Fruit fly (Drosophila melanogaster) whole organism, embryonic: Measurements from ENCODE around the gene CG10035.

Experiments
- ATbp ChIP-seq: fragments of 200-800 bp; sonication (Bioruptor generic); optimal IDR thresholded peaks from 2 replicates; lab custom pipeline; 2017; ENCODE audit warnings: missing biosample characterization, mild to moderate bottlenecking, missing genetic modification characterization, missing genetic modification reagents
- B-H2 ChIP-seq: fragments of 200-800 bp; sonication (Bioruptor generic); optimal IDR thresholded peaks from 2 replicates; lab custom pipeline; 2018; ENCODE audit warnings: missing biosample characterization, mild to moderate bottlenecking, missing genetic modification characterization
- BEAF-32 ChIP-seq: fragments of 200-800 bp; sonication (Bioruptor generic); optimal IDR thresholded peaks from 3 replicates; lab custom pipeline; 2017; ENCODE audit warnings: missing biosample characterization, missing genetic modification characterization, mild to moderate bottlenecking, moderate library complexity, missing genetic modification reagents
- Bgb ChIP-seq: fragments of 200-800 bp; sonication (Bioruptor generic); IDR thresholded peaks from 2 replicates; pipeline ENCODE4 v1.3.6; 2022; ENCODE audit warnings: missing biosample characterization, missing genetic modification characterization; ENCODE audit not compliant: partially characterized antibody
- CG1024 ChIP-seq: fragments of 200-800 bp; sonication (Bioruptor generic); IDR thresholded peaks from 2 replicates; pipeline ENCODE4 v1.3.6; 2022; ENCODE audit warnings: missing biosample characterization, missing genetic modification characterization
- CG1233 ChIP-seq: fragments of 200-800 bp; sonication (Bioruptor generic); optimal IDR thresholded peaks from 4 replicates; lab custom pipeline; 2018; ENCODE audit warnings: missing biosample characterization, mild to moderate bottlenecking, missing genetic modification characterization
- CG13894 ChIP-seq: fragments of 200-800 bp; sonication (Bioruptor generic); optimal IDR thresholded peaks from 3 replicates; lab custom pipeline; 2018; ENCODE audit warnings: missing biosample characterization, mild to moderate bottlenecking, missing genetic modification characterization, moderate library complexity
- CG14667 ChIP-seq: fragments of 200-800 bp; sonication (Bioruptor generic); IDR thresholded peaks from 2 replicates; pipeline ENCODE4 v1.3.6; 2022; ENCODE audit warnings: missing biosample characterization, missing genetic modification characterization
- CG15269 ChIP-seq: fragments of 200-800 bp; sonication (Bioruptor generic); optimal IDR thresholded peaks from 2 replicates; lab custom pipeline; 2018; ENCODE audit warnings: missing biosample characterization, mild to moderate bottlenecking, missing genetic modification characterization, moderate library complexity
- CG15601 ChIP-seq: fragments of 200-800 bp; sonication (Bioruptor generic); optimal IDR thresholded peaks from 3 replicates; lab custom pipeline; 2019; ENCODE audit warnings: missing biosample characterization, mild to moderate bottlenecking, missing genetic modification characterization, moderate library complexity
- CG17186 ChIP-seq: fragments of 200-800 bp; sonication (Bioruptor generic); optimal IDR thresholded peaks from 3 replicates; lab custom pipeline; 2017; ENCODE audit warnings: missing biosample characterization, missing genetic modification reagents, missing genetic modification characterization
- CG33557 ChIP-seq: fragments of 200-800 bp; sonication (Bioruptor generic); optimal IDR thresholded peaks from 2 replicates; lab custom pipeline; 2019; ENCODE audit warnings: missing biosample characterization, mild to moderate bottlenecking, missing genetic modification characterization, moderate library complexity
- CG43689 ChIP-seq: fragments of 200-800 bp; sonication (Bioruptor generic); IDR thresholded peaks from 2 replicates; pipeline ENCODE4 v1.3.6; 2022; ENCODE audit warnings: missing biosample characterization, missing genetic modification characterization
- CG4854 ChIP-seq: fragments of 200-800 bp; sonication (Bioruptor generic); optimal IDR thresholded peaks from 2 replicates; lab custom pipeline; 2016; ENCODE audit warnings: missing biosample characterization, missing genetic modification characterization, inconsistent platforms
- CG5953 ChIP-seq: fragments of 200-800 bp; sonication (Bioruptor generic); IDR thresholded peaks from 2 replicates; pipeline ENCODE4 v1.3.6; 2022; ENCODE audit warnings: missing biosample characterization, missing genetic modification characterization
- CG7271 ChIP-seq: fragments of 200-800 bp; sonication (Bioruptor generic); optimal IDR thresholded peaks from 2 replicates; lab custom pipeline; 2018; ENCODE audit warnings: missing biosample characterization, mild to moderate bottlenecking, missing genetic modification characterization, moderate library complexity
- CG7839 ChIP-seq: fragments of 200-800 bp; sonication (Bioruptor generic); optimal IDR thresholded peaks from 3 replicates; lab custom pipeline; 2018; ENCODE audit warnings: missing biosample characterization, mild to moderate bottlenecking, missing genetic modification characterization, moderate library complexity
- CG8359 ChIP-seq: fragments of 200-800 bp; sonication (Bioruptor generic); optimal IDR thresholded peaks from 2 replicates; lab custom pipeline; 2017; ENCODE audit warnings: missing biosample characterization, mild to moderate bottlenecking, missing genetic modification characterization, borderline replicate concordance
- CG8478 ChIP-seq: fragments of >200 bp; optimal IDR thresholded peaks from 2 replicates; lab custom pipeline; 2018
- Deaf1 ChIP-seq: fragments of 200-800 bp; optimal IDR thresholded peaks from 3 replicates; lab custom pipeline; 2019; ENCODE audit warnings: missing biosample characterization, mild to moderate bottlenecking, missing genetic modification characterization, moderate library complexity
- Eip74EF ChIP-seq, 2 experiments: fragments of 200-800 bp in 1 of 2; fragments of >200 bp in 1 of 2; sonication (Bioruptor generic) in 1 of 2; optimal IDR thresholded peaks; 2 replicates each; lab custom pipeline; 2017 to 2019; ENCODE audit warnings: missing biosample characterization in 2 of 2, missing genetic modification characterization in 2 of 2, mild to moderate bottlenecking in 1 of 2, moderate library complexity in 1 of 2
- HLH3B ChIP-seq: fragments of 200-800 bp; sonication (Bioruptor generic); IDR thresholded peaks from 2 replicates; pipeline ENCODE4 v1.3.6; 2022; ENCODE audit warnings: missing biosample characterization, missing genetic modification characterization
- HmgD ChIP-seq: fragments of 200-800 bp; sonication (Bioruptor generic); optimal IDR thresholded peaks from 3 replicates; lab custom pipeline; 2016; ENCODE audit warnings: missing biosample characterization, missing genetic modification characterization
- NFAT ChIP-seq: fragments of 200-800 bp; sonication (Bioruptor generic); IDR thresholded peaks from 2 replicates; pipeline ENCODE4 v1.3.6; 2022; ENCODE audit warnings: missing biosample characterization, missing genetic modification characterization
- Ssrp ChIP-seq: fragments of 200-800 bp; sonication (Bioruptor generic); optimal IDR thresholded peaks from 2 replicates; lab custom pipeline; 2018; ENCODE audit warnings: missing biosample characterization, mild to moderate bottlenecking, missing genetic modification characterization, moderate library complexity
- Stat92E ChIP-seq, 3 experiments: fragments of >200 bp in 2 of 3; fragments of 200-800 bp in 1 of 3; sonication (Bioruptor generic) in 1 of 3; optimal IDR thresholded peaks; 2 replicates each; lab custom pipeline; 2017 to 2019; ENCODE audit warnings: missing biosample characterization in 3 of 3, missing genetic modification characterization in 3 of 3, mild to moderate bottlenecking in 1 of 3, moderate library complexity in 1 of 3
- ac ChIP-seq: fragments of 200-800 bp; sonication (Bioruptor generic); optimal IDR thresholded peaks from 3 replicates; lab custom pipeline; 2017; ENCODE audit warnings: missing biosample characterization, mild to moderate bottlenecking, missing genetic modification characterization
- ato ChIP-seq: fragments of 200-800 bp; sonication (Bioruptor generic); IDR thresholded peaks from 2 replicates; pipeline ENCODE4 v1.3.6; 2022; ENCODE audit warnings: missing biosample characterization, missing genetic modification characterization; ENCODE audit not compliant: partially characterized antibody
- bowl ChIP-seq: fragments of 200-800 bp; sonication (Bioruptor generic); IDR thresholded peaks from 2 replicates; pipeline ENCODE4 v1.3.6; 2022; ENCODE audit warnings: missing biosample characterization, missing genetic modification characterization
- cg ChIP-seq: fragments of 200-800 bp; sonication (Bioruptor generic); optimal IDR thresholded peaks from 3 replicates; lab custom pipeline; 2019; ENCODE audit warnings: missing biosample characterization, mild to moderate bottlenecking, missing genetic modification characterization, moderate library complexity
- dysf ChIP-seq: fragments of 200-800 bp; sonication (Bioruptor generic); IDR thresholded peaks from 3 replicates; pipeline ENCODE4 v1.3.6; 2022; ENCODE audit warnings: missing biosample characterization, missing genetic modification characterization
- emc ChIP-seq: fragments of 200-800 bp; sonication (Bioruptor generic); optimal IDR thresholded peaks from 2 replicates; lab custom pipeline; 2016; ENCODE audit warnings: missing biosample characterization, missing genetic modification characterization
- ftz-f1 ChIP-seq: fragments of 200-800 bp; sonication (Bioruptor generic); optimal IDR thresholded peaks from 2 replicates; lab custom pipeline; 2016; ENCODE audit warnings: missing biosample characterization, missing genetic modification characterization
- gsb ChIP-seq: fragments of 200-800 bp; sonication (Bioruptor generic); IDR thresholded peaks from 2 replicates; pipeline ENCODE4 v1.3.6; 2022; ENCODE audit warnings: missing biosample characterization, missing genetic modification characterization
- her ChIP-seq: fragments of 200-800 bp; sonication (Bioruptor generic); optimal IDR thresholded peaks from 2 replicates; lab custom pipeline; 2016; ENCODE audit warnings: missing biosample characterization, missing genetic modification characterization
- lola ChIP-seq, 3 experiments: fragments of >200 bp in 2 of 3; fragments of 200-800 bp in 1 of 3; sonication (Bioruptor generic) in 1 of 3; optimal IDR thresholded peaks; 2 replicates each; lab custom pipeline; 2017 to 2019; ENCODE audit warnings: missing biosample characterization in 3 of 3, missing genetic modification characterization in 3 of 3, mild to moderate bottlenecking in 1 of 3, moderate library complexity in 1 of 3
- nerfin-2 ChIP-seq: fragments of 200-800 bp; sonication (Bioruptor generic); IDR thresholded peaks from 2 replicates; pipeline ENCODE4 v1.3.6; 2022; ENCODE audit warnings: missing biosample characterization, missing genetic modification characterization; ENCODE audit not compliant: partially characterized antibody
- pfk ChIP-seq: fragments of 200-800 bp; sonication (Bioruptor generic); optimal IDR thresholded peaks from 2 replicates; lab custom pipeline; 2018; ENCODE audit warnings: missing biosample characterization, mild to moderate bottlenecking, missing genetic modification characterization, moderate library complexity
- phol ChIP-seq: fragments of 200-800 bp; sonication (Bioruptor generic); optimal IDR thresholded peaks from 3 replicates; lab custom pipeline; 2018; ENCODE audit warnings: missing biosample characterization, mild to moderate bottlenecking, missing genetic modification characterization, moderate library complexity
- pnt ChIP-seq: fragments of 200-800 bp; sonication (Bioruptor generic); optimal IDR thresholded peaks from 3 replicates; lab custom pipeline; 2016; ENCODE audit warnings: missing biosample characterization, missing genetic modification characterization
- prd ChIP-seq, 3 experiments: fragments of >200 bp in 2 of 3; fragments of 200-800 bp in 1 of 3; sonication (Bioruptor generic) in 1 of 3; optimal IDR thresholded peaks in 2 of 3; IDR thresholded peaks in 1 of 3; 2 replicates in 2 of 3; 3 replicates in 1 of 3; pipeline versions ENCODE4 v1.3.6 to Lab custom; 2017 to 2022; ENCODE audit warnings: missing biosample characterization in 1 of 3, missing genetic modification characterization in 1 of 3
- row ChIP-seq: fragments of 200-800 bp; sonication (Bioruptor generic); IDR thresholded peaks from 3 replicates; pipeline ENCODE4 v1.3.6; 2022; ENCODE audit warnings: missing biosample characterization, missing genetic modification characterization
- schlank ChIP-seq: fragments of 200-800 bp; sonication (Bioruptor generic); optimal IDR thresholded peaks from 2 replicates; lab custom pipeline; 2018; ENCODE audit warnings: missing biosample characterization, mild to moderate bottlenecking, missing genetic modification characterization
- sens-2 ChIP-seq: fragments of 200-800 bp; sonication (Bioruptor generic); IDR thresholded peaks from 2 replicates; pipeline ENCODE4 v1.3.6; 2022; ENCODE audit warnings: missing biosample characterization, missing genetic modification characterization
- sisA ChIP-seq: fragments of 200-800 bp; sonication (Bioruptor generic); IDR thresholded peaks from 2 replicates; pipeline ENCODE4 v1.3.6; 2022; ENCODE audit warnings: missing biosample characterization, missing genetic modification characterization
- tgo ChIP-seq: fragments of 200-800 bp; sonication (Bioruptor generic); IDR thresholded peaks from 3 replicates; pipeline ENCODE4 v1.3.6; 2022; ENCODE audit warnings: missing biosample characterization, missing genetic modification characterization
- tup ChIP-seq: fragments of 200-800 bp; sonication (Bioruptor generic); optimal IDR thresholded peaks from 2 replicates; lab custom pipeline; 2016; ENCODE audit warnings: missing biosample characterization, mild to moderate bottlenecking, missing genetic modification characterization, moderate library complexity
- wek ChIP-seq: fragments of 200-800 bp; sonication (Bioruptor generic); optimal IDR thresholded peaks from 3 replicates; lab custom pipeline; 2018; ENCODE audit warnings: missing biosample characterization, mild to moderate bottlenecking, missing genetic modification characterization, moderate library complexity
- wor ChIP-seq: fragments of 200-800 bp; sonication (Bioruptor generic); IDR thresholded peaks from 2 replicates; pipeline ENCODE4 v1.3.6; 2022; ENCODE audit warnings: missing biosample characterization, missing genetic modification characterization

CG10035 gene

dm6 chr3R:12402935-12403334 lies 20.4 kb upstream of the CG10035 start (continued):
- TF ChIP-seq B-H2 (GFP tag; lab: Kevin White, UChicago): peak; percentile 98
- TF ChIP-seq ato (GFP tag; lab: Robert Waterston, UW): no peak
- peak; percentile 95 for TF ChIP-seq ac (GFP tag; lab: Kevin White, UChicago)
- TF ChIP-seq ftz-f1: peak; percentile 45
- peak; percentile 97 for TF ChIP-seq CG17186 (GFP tag; lab: Kevin White, UChicago)
- TF ChIP-seq CG7271 (tag; lab: Kevin White, UChicago): peak; percentile 98
- TF ChIP-seq emc (GFP tag; lab: Kevin White, UChicago): peak; percentile 97
- peak; percentile 89 for TF ChIP-seq sisA (GFP tag; lab: Robert Waterston, UW)
- TF ChIP-seq CG7839 (tag; lab: Kevin White, UChicago): peak; percentile 99
- TF ChIP-seq CG15269: peak; percentile 98
- peak; percentile 46 for TF ChIP-seq BEAF-32 (GFP tag; lab: Kevin White, UChicago)
- TF ChIP-seq gsb (GFP tag; lab: Robert Waterston, UW): peak; percentile 92
- peak; percentile 98 for TF ChIP-seq row (GFP tag; lab: Robert Waterston, UW)
- TF ChIP-seq CG8478 (lab: Kevin White, UChicago): no peak
- peak; percentile 93 for TF ChIP-seq HmgD (GFP tag; lab: Kevin White, UChicago)
- peak; percentile 92 for TF ChIP-seq wek (GFP tag; lab: Kevin White, UChicago)
- peak in 1 of 3 experiments; percentile 95 for TF ChIP-seq Stat92E (GFP tag; optimal IDR thresholded peaks at IDR 0.05; lab: Kevin White, UChicago)
- peak; percentile 98 for TF ChIP-seq CG1233 (GFP tag; lab: Kevin White, UChicago)
- TF ChIP-seq cg (GFP tag; lab: Kevin White, UChicago): no peak
- TF ChIP-seq nerfin-2 (GFP tag; lab: Robert Waterston, UW): no peak
- peak; percentile 99 for TF ChIP-seq phol
- peak; percentile 84 for TF ChIP-seq CG14667 (GFP tag; lab: Robert Waterston, UW)
- TF ChIP-seq bowl (GFP tag; lab: Robert Waterston, UW): peak; percentile 95
- TF ChIP-seq ATbp (GFP tag; lab: Kevin White, UChicago): peak; percentile 99
- peak; percentile 99 for TF ChIP-seq CG33557 (GFP tag; lab: Kevin White, UChicago)
- TF ChIP-seq Bgb (GFP tag; lab: Robert Waterston, UW): no peak
- TF ChIP-seq CG8359 (GFP tag; lab: Kevin White, UChicago): peak; percentile 92
- peak; percentile 94 for TF ChIP-seq schlank (tag; lab: Kevin White, UChicago)
- TF ChIP-seq CG15601 (tag; lab: Kevin White, UChicago): peak; percentile 98
- peak; percentile 97 for TF ChIP-seq HLH3B (GFP tag; lab: Robert Waterston, UW)
- peak; percentile 97 for TF ChIP-seq dysf (GFP tag; lab: Robert Waterston, UW)
- peak in 1 of 3 experiments; percentile 99 for TF ChIP-seq lola (GFP tag; optimal IDR thresholded peaks at IDR 0.05; lab: Kevin White, UChicago)
- TF ChIP-seq CG1024 (GFP tag; lab: Robert Waterston, UW): peak; percentile 97
- peak; percentile 92 for TF ChIP-seq tup
- TF ChIP-seq CG43689 (GFP tag; lab: Robert Waterston, UW): peak; percentile 88
- peak; percentile 92 for TF ChIP-seq wor (GFP tag; lab: Robert Waterston, UW)
- TF ChIP-seq her (GFP tag; lab: Kevin White, UChicago): peak; percentile 90
- TF ChIP-seq pnt (GFP tag; lab: Kevin White, UChicago): peak; percentile 87
- TF ChIP-seq CG13894: peak; percentile 99
- peak; percentile 98 for TF ChIP-seq Ssrp
- peak; percentile 91 for TF ChIP-seq Deaf1 (tag; lab: Kevin White, UChicago)
- peak; percentile 99 for TF ChIP-seq CG4854 (GFP tag; lab: Kevin White, UChicago)
- peak; percentile 95 for TF ChIP-seq tgo (GFP tag; lab: Robert Waterston, UW)
- TF ChIP-seq NFAT (GFP tag; lab: Robert Waterston, UW): peak; percentile 92
- peak; percentile 76 for TF ChIP-seq pfk
- TF ChIP-seq prd (optimal IDR thresholded peaks at IDR 0.05; lab: Kevin White, UChicago): no peak
- TF ChIP-seq prd (GFP tag; IDR thresholded peaks at IDR 0.05; lab: Robert Waterston, UW): peak; percentile 97
- peak; percentile 94 for TF ChIP-seq CG5953
- TF ChIP-seq Eip74EF (GFP tag; optimal IDR thresholded peaks at IDR 0.05; lab: Kevin White, UChicago): peak in 1 of 2 experiments; percentile 98
- peak; percentile 97 for TF ChIP-seq sens-2 (GFP tag; lab: Robert Waterston, UW)
